Fruit fly (Drosophila melanogaster): ENCODE data around the gene CG12581.

dm6 chr3R:4180543-4181214 is 6.2 kb downstream of the CG12581 start:
- TF ChIP-seq psq (optimal IDR thresholded peaks at IDR 0.05) (no peak), Dll (optimal IDR thresholded peaks at IDR 0.05) (no peak), EcR (GFP tag; optimal IDR thresholded peaks at IDR 0.05) (no peak), pan (optimal IDR thresholded peaks at IDR 0.05) (no peak)
